Fruit fly (Drosophila melanogaster) whole organism, prepupa: ENCODE measurements around the gene CG32152.

Source experiments
- Blimp-1 ChIP-seq: fragments of 200-800 bp; sonication (Bioruptor generic); optimal IDR thresholded peaks from 3 replicates; lab custom pipeline; 2017; ENCODE audit warnings: missing biosample characterization, missing genetic modification characterization, mild to moderate bottlenecking, moderate library complexity, missing genetic modification reagents
- Hr38 ChIP-seq: sonication (Bioruptor generic); optimal IDR thresholded peaks from 2 replicates; lab custom pipeline; 2016; ENCODE audit warnings: missing biosample characterization, missing genetic modification characterization

DNA sequence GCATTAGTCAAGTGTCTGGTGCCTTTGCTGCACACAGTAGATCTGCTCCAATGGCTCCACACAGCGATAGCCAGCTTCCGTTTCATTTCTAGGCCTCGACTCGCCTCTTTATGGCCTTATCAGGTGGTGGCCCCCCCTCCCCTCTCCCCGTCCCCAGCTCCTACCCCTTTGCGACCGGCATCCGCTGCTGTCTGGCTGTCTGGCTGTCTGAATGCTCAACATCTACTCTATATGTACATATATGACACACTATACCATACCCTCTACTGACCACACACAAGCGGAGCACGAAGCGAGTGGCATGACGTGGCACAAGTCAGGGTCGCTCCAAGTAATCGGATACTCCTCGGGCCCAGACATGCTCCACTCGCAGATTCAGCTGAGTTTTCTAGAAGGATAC is 14.5 kb upstream of the CG32152 start:
- TF ChIP-seq Hr38 (GFP tag; lab: Kevin White, UChicago), result no peak
- TF ChIP-seq Blimp-1, result no peak
